Fruit fly (Drosophila melanogaster) whole organism, pupa: ENCODE measurements around the gene CG17477.

ENCODE experiments used
- CG10348 ChIP-seq: fragments of 200-800 bp; sonication (Bioruptor generic); IDR thresholded peaks from 2 replicates; pipeline ENCODE4 v1.3.6; 2022; ENCODE audit warnings: missing biosample characterization, missing genetic modification characterization
- CG12605 ChIP-seq: fragments of 200-800 bp; sonication (Bioruptor generic); IDR thresholded peaks from 2 replicates; pipeline ENCODE4 v1.3.6; 2022; ENCODE audit warnings: missing biosample characterization, missing genetic modification characterization
- CG13204 ChIP-seq: fragments of 200-800 bp; sonication (Bioruptor generic); optimal IDR thresholded peaks from 2 replicates; lab custom pipeline; 2018; ENCODE audit warnings: missing biosample characterization, mild to moderate bottlenecking, missing genetic modification characterization, moderate library complexity
- CG14655 ChIP-seq: fragments of 200-800 bp; sonication (Bioruptor generic); optimal IDR thresholded peaks from 3 replicates; lab custom pipeline; 2017; ENCODE audit warnings: mild to moderate bottlenecking, missing biosample characterization, missing genetic modification reagents, missing genetic modification characterization
- CG15710 ChIP-seq: fragments of 200-800 bp; sonication (Bioruptor generic); optimal IDR thresholded peaks from 2 replicates; lab custom pipeline; 2018; ENCODE audit warnings: missing biosample characterization, mild to moderate bottlenecking, missing genetic modification characterization, moderate library complexity
- CG17806 ChIP-seq: fragments of 200-800 bp; sonication (Bioruptor generic); optimal IDR thresholded peaks from 2 replicates; lab custom pipeline; 2018; ENCODE audit warnings: missing biosample characterization, mild to moderate bottlenecking, missing genetic modification characterization, moderate library complexity
- CG32121 ChIP-seq: fragments of 200-800 bp; sonication (Bioruptor generic); IDR thresholded peaks from 2 replicates; pipeline ENCODE4 v1.3.6; 2022; ENCODE audit warnings: missing biosample characterization, missing genetic modification characterization
- CG34367 ChIP-seq: fragments of 200-800 bp; sonication (Bioruptor generic); optimal IDR thresholded peaks from 2 replicates; lab custom pipeline; 2018; ENCODE audit warnings: missing biosample characterization, mild to moderate bottlenecking, missing genetic modification characterization
- CG4496 ChIP-seq: fragments of 200-800 bp; sonication (Bioruptor generic); IDR thresholded peaks from 3 replicates; pipeline ENCODE4 v1.3.6; 2022; ENCODE audit warnings: missing biosample characterization, missing genetic modification characterization
- CG8159 ChIP-seq: fragments of 200-800 bp; sonication (Bioruptor generic); optimal IDR thresholded peaks from 3 replicates; lab custom pipeline; 2018; ENCODE audit warnings: missing biosample characterization, mild to moderate bottlenecking, missing genetic modification characterization, moderate library complexity
- CG8301 ChIP-seq: fragments of 200-800 bp; sonication (Bioruptor generic); optimal IDR thresholded peaks from 2 replicates; lab custom pipeline; 2018; ENCODE audit warnings: missing biosample characterization, mild to moderate bottlenecking, missing genetic modification characterization
- CG9948 ChIP-seq: fragments of 200-800 bp; sonication (Bioruptor generic); optimal IDR thresholded peaks from 2 replicates; lab custom pipeline; 2018; ENCODE audit warnings: missing biosample characterization, mild to moderate bottlenecking, missing genetic modification characterization, moderate library complexity
- D1 ChIP-seq: fragments of 200-800 bp; sonication (Bioruptor generic); optimal IDR thresholded peaks from 2 replicates; lab custom pipeline; 2018; ENCODE audit warnings: missing biosample characterization, mild to moderate bottlenecking, missing genetic modification characterization, moderate library complexity
- EcR ChIP-seq: fragments of 200-800 bp; sonication (Bioruptor generic); optimal IDR thresholded peaks from 3 replicates; lab custom pipeline; 2019; ENCODE audit warnings: missing biosample characterization, missing genetic modification characterization, mild to moderate bottlenecking, moderate library complexity, missing genetic modification reagents
- Ets98B ChIP-seq: fragments of 200-800 bp; sonication (Bioruptor generic); IDR thresholded peaks from 2 replicates; pipeline ENCODE4 v1.3.6; 2022; ENCODE audit warnings: missing biosample characterization, missing genetic modification characterization
- Pif1A ChIP-seq: fragments of 200-800 bp; sonication (Bioruptor generic); optimal IDR thresholded peaks from 3 replicates; lab custom pipeline; 2016; ENCODE audit warnings: missing biosample characterization, missing genetic modification characterization
- Pif1B ChIP-seq: fragments of 200-800 bp; sonication (Bioruptor generic); optimal IDR thresholded peaks from 3 replicates; lab custom pipeline; 2016; ENCODE audit warnings: missing biosample characterization, missing genetic modification characterization
- Snoo ChIP-seq: fragments of 200-800 bp; sonication (Bioruptor generic); optimal IDR thresholded peaks from 3 replicates; lab custom pipeline; 2017; ENCODE audit warnings: missing biosample characterization, mild to moderate bottlenecking, missing genetic modification characterization, inconsistent platforms
- fd96Ca ChIP-seq: fragments of 200-800 bp; sonication (Bioruptor generic); IDR thresholded peaks from 3 replicates; pipeline ENCODE4 v1.3.6; 2022; ENCODE audit warnings: missing biosample characterization, missing genetic modification characterization
- gl ChIP-seq: fragments of 200-800 bp; sonication (Bioruptor generic); optimal IDR thresholded peaks from 2 replicates; lab custom pipeline; 2018; ENCODE audit warnings: missing biosample characterization, mild to moderate bottlenecking, missing genetic modification characterization
- rn ChIP-seq: fragments of 200-800 bp; sonication (Bioruptor generic); IDR thresholded peaks from 2 replicates; pipeline ENCODE4 v1.3.6; 2022; ENCODE audit warnings: missing biosample characterization, missing genetic modification characterization

CG17477 gene

DNA sequence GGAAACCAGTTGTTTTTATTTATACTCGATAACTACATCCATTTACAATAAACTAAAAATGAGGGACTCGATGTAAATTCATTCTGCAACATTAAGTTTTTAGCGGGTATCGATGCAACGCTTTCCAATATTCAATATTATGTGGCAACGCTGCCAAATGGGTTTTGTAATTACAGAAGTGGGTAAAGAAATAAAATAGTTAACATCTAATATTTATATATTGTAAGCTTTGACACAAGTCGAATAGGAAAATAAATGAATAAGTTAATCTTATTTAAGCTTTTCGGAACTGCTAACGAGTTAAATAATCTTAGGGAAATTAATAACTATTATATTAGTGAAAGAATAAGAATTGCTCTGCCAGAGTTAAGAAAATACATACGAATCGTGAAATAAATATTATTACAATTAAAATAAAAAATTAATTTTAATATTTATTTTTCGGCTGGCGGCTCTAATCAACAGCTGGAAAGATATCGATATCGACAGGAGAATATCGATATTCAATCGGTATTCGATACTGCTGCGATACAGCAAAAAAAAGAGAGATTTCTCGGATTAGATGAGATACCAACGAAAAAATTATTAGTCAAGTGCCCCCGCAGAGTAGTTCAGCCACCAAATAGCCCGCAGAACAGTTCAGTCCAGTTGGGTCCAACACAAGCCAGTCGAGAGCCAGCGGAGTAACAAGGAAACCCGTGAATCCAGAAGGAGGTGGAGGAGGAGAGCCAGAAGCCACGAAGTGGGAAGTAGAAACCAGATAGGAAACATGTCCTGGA, 41.5 kb downstream of the CG17477 start, which contains the start of gene GckIII:
GckIII (plus strand) TSS at position 485 of the 779 bp plus-strand sequence.
- TF ChIP-seq CG12605 (GFP tag; lab: Robert Waterston, UW) (no peak), EcR (GFP tag; lab: Kevin White, UChicago) (no peak), Snoo (no peak), CG10348 (GFP tag; lab: Robert Waterston, UW) (no peak), rn (GFP tag; lab: Robert Waterston, UW) (no peak), fd96Ca (GFP tag; lab: Robert Waterston, UW) (no peak), CG13204 (GFP tag; lab: Kevin White, UChicago) (no peak), CG8301 (tag; lab: Kevin White, UChicago) (no peak), gl (tag; lab: Kevin White, UChicago) (no peak), Ets98B (no peak), CG14655 (GFP tag; lab: Kevin White, UChicago) (no peak), CG32121 (no peak), Pif1B (no peak), CG4496 (GFP tag; lab: Robert Waterston, UW) (no peak), D1 (tag; lab: Kevin White, UChicago) (no peak), CG8159 (tag; lab: Kevin White, UChicago) (no peak), CG15710 (no peak), Pif1A (GFP tag; lab: Kevin White, UChicago) (no peak), CG34367 (no peak), CG17806 (tag; lab: Kevin White, UChicago) (no peak)

DNA sequence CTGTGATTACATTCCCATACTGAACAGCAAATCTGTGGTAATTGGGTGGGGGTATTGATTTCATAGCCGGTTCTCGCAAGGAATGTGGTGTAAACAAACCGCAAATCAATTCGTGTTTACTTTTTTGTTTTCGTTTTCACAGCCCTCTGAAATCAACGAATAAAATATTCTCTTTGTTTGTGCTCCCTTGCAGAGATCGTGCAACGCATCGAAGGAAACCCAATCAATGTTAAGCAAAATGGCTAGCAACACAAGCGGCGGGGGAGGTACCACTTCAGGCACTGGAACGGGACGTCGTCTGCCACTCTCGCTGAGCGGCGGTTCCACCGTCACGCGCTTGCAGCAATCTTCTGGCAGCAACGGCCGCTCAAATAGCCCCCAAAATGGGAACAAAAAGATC, 44.3 kb downstream of the CG17477 start:
- TF ChIP-seq Pif1A (GFP tag; lab: Kevin White, UChicago), result no peak
- TF ChIP-seq EcR (GFP tag; lab: Kevin White, UChicago), result peak; percentile 4
- TF ChIP-seq Pif1B, result no peak

DNA sequence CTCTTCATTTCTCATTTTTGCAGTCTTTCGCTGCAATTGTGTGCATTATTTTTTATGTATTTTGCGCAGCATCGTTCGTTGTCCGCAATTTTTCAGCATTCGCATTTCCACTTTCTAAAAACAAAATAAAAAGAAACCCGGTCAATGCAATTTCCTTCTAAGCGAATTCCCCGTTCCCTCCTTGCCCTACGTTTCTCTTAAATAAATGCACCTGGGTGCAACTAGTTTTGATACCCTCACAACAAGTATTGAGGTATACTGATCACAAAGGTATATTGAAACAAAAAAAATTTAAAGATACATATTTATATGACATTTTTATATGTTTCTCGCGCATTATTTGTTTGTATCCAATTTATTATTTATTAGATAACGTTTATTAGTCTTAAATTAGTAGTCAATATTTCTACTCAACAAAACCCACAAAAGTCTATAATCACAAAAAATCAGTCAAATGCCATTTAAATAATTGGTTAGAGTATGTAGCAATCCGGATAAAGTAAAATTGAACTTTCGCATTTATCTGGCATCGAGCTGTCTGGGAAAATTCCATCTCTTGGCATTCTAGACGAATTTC, 45.3 kb downstream of the CG17477 start:
- TF ChIP-seq CG13204 (GFP tag; lab: Kevin White, UChicago) (no peak), CG17806 (tag; lab: Kevin White, UChicago) (peak; percentile 73), Pif1B (peak; percentile 71), D1 (tag; lab: Kevin White, UChicago) (no peak), CG12605 (GFP tag; lab: Robert Waterston, UW) (peak; percentile 58; the same call in 1 of the 2 replicates), Ets98B (no peak; the same call in none of the 2 replicates), EcR (GFP tag; lab: Kevin White, UChicago) (peak; percentile 39), gl (tag; lab: Kevin White, UChicago) (no peak), CG34367 (peak; percentile 53), CG14655 (GFP tag; lab: Kevin White, UChicago) (no peak), Pif1A (GFP tag; lab: Kevin White, UChicago) (no peak), CG8159 (tag; lab: Kevin White, UChicago) (peak; percentile 85), rn (GFP tag; lab: Robert Waterston, UW) (no peak), CG15710 (peak; percentile 84), CG10348 (GFP tag; lab: Robert Waterston, UW) (0 out of 2 replicates have a peak, but pooled peaks have one; percentile 46), Snoo (no peak), CG8301 (tag; lab: Kevin White, UChicago) (peak; percentile 91), fd96Ca (GFP tag; lab: Robert Waterston, UW) (peak; percentile 35; the same call in 1 of the 3 replicates), CG32121 (peak; percentile 88; the same call in 1 of the 2 replicates), CG9948 (tag; lab: Kevin White, UChicago) (peak; percentile 80), CG4496 (GFP tag; lab: Robert Waterston, UW) (peak; percentile 56; the same call in 2 of the 3 replicates)
- TF ChIP-seq, all 21 proteins: peak for 13

DNA sequence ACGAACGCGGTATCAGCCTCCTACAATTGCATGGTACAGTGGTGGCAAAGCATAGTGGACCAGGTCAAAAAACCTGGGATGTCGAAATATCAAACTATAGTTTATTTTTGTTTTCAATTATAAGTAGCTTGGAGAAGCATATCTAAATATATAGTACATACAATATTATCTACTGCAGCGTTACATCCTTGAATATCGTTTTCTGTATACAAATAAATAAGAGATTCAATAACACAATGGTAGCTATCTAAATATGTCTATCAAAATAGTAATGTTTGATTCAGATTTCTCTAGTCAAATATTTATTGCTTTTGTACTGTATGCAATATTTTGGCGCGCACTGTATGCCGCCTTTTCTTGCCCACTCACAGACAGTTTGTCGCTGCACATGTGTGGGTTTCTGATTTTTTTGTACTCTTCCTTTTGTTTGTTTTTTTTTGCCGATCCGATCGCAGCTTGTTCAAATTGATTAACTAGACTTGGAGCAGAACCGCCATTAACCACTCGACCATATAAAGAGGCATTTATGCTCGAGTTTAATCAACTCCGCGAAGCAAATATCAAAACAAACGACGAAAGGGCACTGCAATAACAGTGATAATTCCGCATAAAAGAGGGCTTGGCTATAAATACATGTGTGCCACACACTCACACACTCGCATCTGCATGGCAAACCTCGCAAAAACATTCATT, 45.9 kb downstream of the CG17477 start:
- TF ChIP-seq CG9948 (tag; lab: Kevin White, UChicago) (peak; percentile 97), CG10348 (GFP tag; lab: Robert Waterston, UW) (peak; percentile 74), CG34367 (peak; percentile 96), CG17806 (tag; lab: Kevin White, UChicago) (peak; percentile 97), gl (tag; lab: Kevin White, UChicago) (peak; percentile 89), CG13204 (GFP tag; lab: Kevin White, UChicago) (peak; percentile 94), Pif1B (peak; percentile 95), CG8301 (tag; lab: Kevin White, UChicago) (peak; percentile 98), CG12605 (GFP tag; lab: Robert Waterston, UW) (peak; percentile 90), CG4496 (GFP tag; lab: Robert Waterston, UW) (peak; percentile 96), CG14655 (GFP tag; lab: Kevin White, UChicago) (peak; percentile 99), fd96Ca (GFP tag; lab: Robert Waterston, UW) (peak; percentile 88), rn (GFP tag; lab: Robert Waterston, UW) (peak; percentile 92), CG15710 (peak; percentile 97), Ets98B (peak; percentile 94), Pif1A (GFP tag; lab: Kevin White, UChicago) (peak; percentile 98), EcR (GFP tag; lab: Kevin White, UChicago) (peak; percentile 92), Snoo (peak; percentile 97), D1 (tag; lab: Kevin White, UChicago) (peak; percentile 99), CG8159 (tag; lab: Kevin White, UChicago) (peak; percentile 98), CG32121 (peak; percentile 96)
